Worm (Caenorhabditis elegans) whole organism, late embryonic: ENCODE measurements around the gene C27D6.11.
A peak's percentile ranks its signal among the peaks of the same experiment; 100 is the strongest.

ENCODE experiments used
- K02D7.2 ChIP-seq: sonication (generic microtip); optimal IDR thresholded peaks from 2 replicates; lab custom pipeline; 2017; ENCODE audit warnings: mild to moderate bottlenecking, missing genetic modification characterization, missing compliant biosample characterization
- K09A11.1 ChIP-seq: sonication (generic microtip); optimal IDR thresholded peaks from 2 replicates; lab custom pipeline; 2017; ENCODE audit warnings: antibody characterized with exemption, mild to moderate bottlenecking, missing genetic modification characterization, missing compliant biosample characterization; ENCODE audit not compliant: insufficient read depth
- Y22D7AL.16 ChIP-seq: sonication (generic microtip); optimal IDR thresholded peaks from 2 replicates; lab custom pipeline; 2016; ENCODE audit warnings: missing genetic modification characterization, missing compliant biosample characterization
- ahr-1 ChIP-seq: sonication (generic microtip); optimal IDR thresholded peaks from 2 replicates; lab custom pipeline; 2016; ENCODE audit warnings: missing genetic modification characterization, missing compliant biosample characterization
- ama-1 ChIP-seq: fragments of 150-350 bp; optimal IDR thresholded peaks from 2 replicates; lab custom pipeline; 2014
- ceh-14 ChIP-seq: sonication (generic microtip); optimal IDR thresholded peaks from 2 replicates; lab custom pipeline; 2016; ENCODE audit warnings: missing genotype, missing genetic modification characterization, missing compliant biosample characterization
- ceh-19 ChIP-seq: fragments of 200-800 bp; sonication (Bioruptor generic); optimal IDR thresholded peaks from 2 replicates; lab custom pipeline; 2018; ENCODE audit warnings: mild to moderate bottlenecking, missing genetic modification characterization, missing compliant biosample characterization
- ceh-2 ChIP-seq: sonication (generic microtip); optimal IDR thresholded peaks from 2 replicates; lab custom pipeline; 2016; ENCODE audit warnings: missing genotype, missing genetic modification characterization, missing compliant biosample characterization
- ceh-22 ChIP-seq: sonication (generic microtip); optimal IDR thresholded peaks from 2 replicates; lab custom pipeline; 2017; ENCODE audit warnings: missing biosample characterization, missing genetic modification characterization
- ceh-31 ChIP-seq: sonication (generic microtip); optimal IDR thresholded peaks from 2 replicates; lab custom pipeline; 2016; ENCODE audit warnings: missing genetic modification characterization, missing compliant biosample characterization
- ceh-34 ChIP-seq: sonication (generic microtip); optimal IDR thresholded peaks from 2 replicates; lab custom pipeline; 2016; ENCODE audit warnings: mild to moderate bottlenecking, missing genetic modification characterization, missing compliant biosample characterization
- ceh-45 ChIP-seq: fragments of 200-800 bp; sonication (Bioruptor generic); IDR thresholded peaks from 2 replicates; pipeline ENCODE4 v1.3.6; 2022; ENCODE audit warnings: missing genetic modification reagents, missing genetic modification characterization, missing compliant biosample characterization
- ceh-48 ChIP-seq: sonication (generic microtip); optimal IDR thresholded peaks from 2 replicates; lab custom pipeline; 2016; ENCODE audit warnings: missing genetic modification characterization, inconsistent platforms, missing compliant biosample characterization
- ceh-6 ChIP-seq: fragments of 200-800 bp; sonication (Bioruptor generic); optimal IDR thresholded peaks from 2 replicates; lab custom pipeline; 2018; ENCODE audit warnings: mild to moderate bottlenecking, missing genetic modification characterization, missing compliant biosample characterization
- elt-2 ChIP-seq: sonication (generic microtip); optimal IDR thresholded peaks from 2 replicates; lab custom pipeline; 2016; ENCODE audit warnings: missing genetic modification reagents, missing genetic modification characterization, missing compliant biosample characterization
- eyg-1 ChIP-seq: sonication (generic microtip); optimal IDR thresholded peaks from 2 replicates; lab custom pipeline; 2016; ENCODE audit warnings: missing genotype, missing genetic modification characterization, missing compliant biosample characterization
- fkh-10 ChIP-seq: fragments of 150-350 bp; optimal IDR thresholded peaks from 2 replicates; lab custom pipeline; 2014; ENCODE audit warnings: missing biosample characterization, missing genetic modification reagents, missing genetic modification characterization
- fkh-6 ChIP-seq: sonication (generic microtip); optimal IDR thresholded peaks from 2 replicates; lab custom pipeline; 2016; ENCODE audit warnings: missing genetic modification characterization, missing compliant biosample characterization
- gmeb-2 ChIP-seq: sonication (generic microtip); optimal IDR thresholded peaks from 2 replicates; lab custom pipeline; 2016; ENCODE audit warnings: missing genetic modification characterization, inconsistent platforms, missing compliant biosample characterization
- hlh-8 ChIP-seq: sonication (generic microtip); optimal IDR thresholded peaks from 2 replicates; lab custom pipeline; 2016; ENCODE audit warnings: missing genotype, missing genetic modification characterization, missing compliant biosample characterization
- madf-2 ChIP-seq: sonication (generic microtip); optimal IDR thresholded peaks from 2 replicates; lab custom pipeline; 2017; ENCODE audit warnings: missing genetic modification characterization, missing compliant biosample characterization
- nfya-1 ChIP-seq: sonication (generic microtip); optimal IDR thresholded peaks from 2 replicates; lab custom pipeline; 2017; ENCODE audit warnings: missing genetic modification characterization, mild to moderate bottlenecking, missing compliant biosample characterization, antibody characterized with exemption, moderate library complexity
- npax-4 ChIP-seq: sonication (generic microtip); optimal IDR thresholded peaks from 2 replicates; lab custom pipeline; 2016; ENCODE audit warnings: missing genetic modification characterization, missing compliant biosample characterization
- odd-2 ChIP-seq: sonication (generic microtip); optimal IDR thresholded peaks from 2 replicates; lab custom pipeline; 2017; ENCODE audit warnings: antibody characterized with exemption, mild to moderate bottlenecking, missing genetic modification characterization, missing compliant biosample characterization
- pag-3 ChIP-seq: sonication (generic microtip); optimal IDR thresholded peaks from 2 replicates; lab custom pipeline; 2016; ENCODE audit warnings: missing compliant biosample characterization, missing genetic modification characterization, borderline replicate concordance
- pat-9 ChIP-seq: fragments of 200-800 bp; sonication (Bioruptor generic); optimal IDR thresholded peaks from 2 replicates; lab custom pipeline; 2018; ENCODE audit warnings: mild to moderate bottlenecking, missing genetic modification characterization, moderate library complexity, missing compliant biosample characterization
- pax-1 ChIP-seq: fragments of 150-350 bp; optimal IDR thresholded peaks from 2 replicates; lab custom pipeline; 2014; ENCODE audit warnings: missing biosample characterization, missing genetic modification characterization
- pha-4 ChIP-seq: fragments of 150-350 bp; optimal IDR thresholded peaks from 2 replicates; lab custom pipeline; 2018; ENCODE audit warnings: missing biosample characterization, missing genetic modification reagents, missing genetic modification characterization
- ref-2 ChIP-seq: sonication (generic microtip); optimal IDR thresholded peaks from 2 replicates; lab custom pipeline; 2016; ENCODE audit warnings: missing genetic modification characterization, missing compliant biosample characterization
- sdc-2 ChIP-seq: sonication (generic microtip); optimal IDR thresholded peaks from 2 replicates; lab custom pipeline; 2016; ENCODE audit warnings: missing genotype, missing genetic modification characterization, missing compliant biosample characterization
- tbx-2 ChIP-seq: sonication (generic microtip); optimal IDR thresholded peaks from 2 replicates; lab custom pipeline; 2016; ENCODE audit warnings: missing genetic modification characterization, missing compliant biosample characterization
- tbx-7 ChIP-seq: sonication (generic microtip); optimal IDR thresholded peaks from 2 replicates; lab custom pipeline; 2016; ENCODE audit warnings: missing genotype, missing genetic modification characterization, missing compliant biosample characterization
- unc-3 ChIP-seq, 2 experiments: fragments of 200-800 bp in 1 of 2; sonication (Bioruptor generic) in 1 of 2; sonication (generic microtip) in 1 of 2; conservative IDR thresholded peaks in 1 of 2; optimal IDR thresholded peaks in 1 of 2; 2 replicates each; pipeline versions ENCODE4 v1.3.6 to Lab custom; 2016 to 2022; ENCODE audit warnings: missing compliant biosample characterization in 2 of 2, missing genetic modification characterization in 2 of 2, missing genetic modification reagents in 1 of 2
- ztf-16 ChIP-seq: sonication (generic microtip); optimal IDR thresholded peaks from 2 replicates; lab custom pipeline; 2017; ENCODE audit warnings: missing genetic modification characterization, missing compliant biosample characterization

The C27D6.11 gene

ce11 chrII:5199497-5199896, 38.5 kb upstream of the C27D6.11 start, which contains the start of gene msp-50:
msp-50 (plus strand) TSS chrII:5199797.
- TF ChIP-seq ceh-2 (tag; lab: Kevin White, UChicago) = no peak

ce11 chrII:5195504-5195903, 34.5 kb upstream of the C27D6.11 start, which contains the start of gene C34F11.5:
C34F11.5 (plus strand) TSS chrII:5195804.
- TF ChIP-seq gmeb-2 (tag; lab: Kevin White, UChicago) (no peak), ceh-19 (GFP tag; lab: Kevin White, UChicago) (no peak), ref-2 (tag; lab: Kevin White, UChicago) (no peak), pat-9 (tag; lab: Kevin White, UChicago) (no peak), odd-2 (no peak), ceh-14 (no peak), npax-4 (tag; lab: Kevin White, UChicago) (no peak)

- no peak for TF ChIP-seq Y22D7AL.16
- TF ChIP-seq pha-4 (tag; lab: Kevin White, UChicago) = no peak
- no peak for TF ChIP-seq fkh-6 (tag; lab: Kevin White, UChicago)
- TF ChIP-seq eyg-1 (tag; lab: Kevin White, UChicago) = no peak
- TF ChIP-seq madf-2 = no peak
- no peak for TF ChIP-seq ceh-31 (tag; lab: Kevin White, UChicago)
Observed at ce11 chrII:5194066-5194465, 33.1 kb upstream of the C27D6.11 start, which contains the start of gene msp-49. msp-49 (plus strand) TSS chrII:5194366.

- TF ChIP-seq sdc-2 (tag; lab: Kevin White, UChicago) (no peak), fkh-6 (tag; lab: Kevin White, UChicago) (no peak), elt-2 (tag; lab: Kevin White, UChicago) (peak; percentile 71), pag-3 (no peak)
Observed at ce11 chrII:5191766-5192165, 30.8 kb upstream of the C27D6.11 start.

ce11 chrII:5187934-5188333, 26.9 kb upstream of the C27D6.11 start:
- TF ChIP-seq ceh-6 (GFP tag; lab: Kevin White, UChicago) = no peak
- no peak for TF ChIP-seq Y22D7AL.16
- no peak for TF ChIP-seq ama-1 (lab: Kevin White, UChicago)
- TF ChIP-seq madf-2 = no peak
- TF ChIP-seq ztf-16 (tag; lab: Kevin White, UChicago) = no peak
- TF ChIP-seq K09A11.1 = no peak
- no peak for TF ChIP-seq tbx-7 (tag; lab: Kevin White, UChicago)
- TF ChIP-seq, all 69 proteins: peak for 0

- TF ChIP-seq ahr-1 = no peak
- no peak for TF ChIP-seq ztf-16 (tag; lab: Kevin White, UChicago)
- no peak for TF ChIP-seq pax-1
- TF ChIP-seq nfya-1 (tag; lab: Kevin White, UChicago) = no peak
- no peak for TF ChIP-seq ceh-48 (tag; lab: Kevin White, UChicago)
- no peak for TF ChIP-seq ceh-31 (tag; lab: Kevin White, UChicago)
- no peak for TF ChIP-seq K09A11.1
- TF ChIP-seq ceh-2 (tag; lab: Kevin White, UChicago) = no peak
- no peak for TF ChIP-seq ceh-45 (GFP tag; lab: Robert Waterston, UW)
- TF ChIP-seq ceh-22 (tag; lab: Kevin White, UChicago) = no peak
- no peak for TF ChIP-seq ceh-34 (tag; lab: Kevin White, UChicago)
- TF ChIP-seq fkh-10 (GFP tag; lab: Kevin White, UChicago) = no peak
- no peak for TF ChIP-seq sdc-2 (tag; lab: Kevin White, UChicago)
- TF ChIP-seq tbx-2 = no peak
- TF ChIP-seq eyg-1 (tag; lab: Kevin White, UChicago) = no peak
- no peak for TF ChIP-seq Y22D7AL.16
- TF ChIP-seq unc-3 (GFP tag; conservative IDR thresholded peaks at IDR 0.05; lab: Robert Waterston, UW) = no peak
- TF ChIP-seq unc-3 (tag; optimal IDR thresholded peaks at IDR 0.05; lab: Kevin White, UChicago) = no peak
- no peak for TF ChIP-seq K02D7.2 (tag; lab: Kevin White, UChicago)
- TF ChIP-seq hlh-8 (tag; lab: Kevin White, UChicago) = no peak
- no peak for TF ChIP-seq ama-1 (lab: Kevin White, UChicago)
Observed at ce11 chrII:5187469-5187868, 26.5 kb upstream of the C27D6.11 start, which contains the start of gene crh-2. crh-2 (minus strand) TSS chrII:5187569.
